Fruit fly (Drosophila melanogaster): ENCODE results near the gene CG1640.

Gene CG1640

DNA sequence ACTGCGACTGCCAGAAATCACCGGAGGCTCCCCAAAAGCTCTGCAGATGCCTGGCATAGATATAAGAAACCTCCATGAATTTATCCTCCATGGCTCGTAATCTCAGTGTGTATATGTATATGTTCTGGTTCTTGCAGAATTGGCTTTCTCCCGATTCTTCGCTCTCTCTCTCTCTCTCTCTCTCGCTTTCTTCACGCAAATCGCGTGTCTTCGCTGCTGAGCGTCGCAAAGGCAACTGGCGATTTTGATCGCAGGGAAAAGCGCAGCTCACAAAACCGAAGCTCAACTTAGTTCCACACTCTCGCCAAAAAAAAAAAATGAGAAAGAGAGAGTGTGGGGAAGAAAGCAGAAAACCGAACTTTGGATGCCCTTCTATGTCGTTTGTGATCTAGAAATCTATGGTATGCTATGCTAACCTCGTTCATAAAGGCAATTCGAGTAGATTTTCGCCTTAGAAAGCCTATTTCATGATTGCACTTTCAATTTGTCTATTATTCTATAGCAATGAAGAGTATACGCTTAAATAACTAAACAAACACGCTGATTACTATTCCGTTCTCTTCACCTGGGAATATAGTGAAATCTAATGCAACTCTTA is 41.1 kb downstream of the CG1640 start:
- TF ChIP-seq Sin3A (optimal IDR thresholded peaks at IDR 0.05) (no peak), insv (optimal IDR thresholded peaks at IDR 0.05) (no peak), ttk (optimal IDR thresholded peaks at IDR 0.05) (no peak), Myc (optimal IDR thresholded peaks at IDR 0.05) (no peak), h (optimal IDR thresholded peaks at IDR 0.05) (no peak), psq (optimal IDR thresholded peaks at IDR 0.05) (no peak)

DNA sequence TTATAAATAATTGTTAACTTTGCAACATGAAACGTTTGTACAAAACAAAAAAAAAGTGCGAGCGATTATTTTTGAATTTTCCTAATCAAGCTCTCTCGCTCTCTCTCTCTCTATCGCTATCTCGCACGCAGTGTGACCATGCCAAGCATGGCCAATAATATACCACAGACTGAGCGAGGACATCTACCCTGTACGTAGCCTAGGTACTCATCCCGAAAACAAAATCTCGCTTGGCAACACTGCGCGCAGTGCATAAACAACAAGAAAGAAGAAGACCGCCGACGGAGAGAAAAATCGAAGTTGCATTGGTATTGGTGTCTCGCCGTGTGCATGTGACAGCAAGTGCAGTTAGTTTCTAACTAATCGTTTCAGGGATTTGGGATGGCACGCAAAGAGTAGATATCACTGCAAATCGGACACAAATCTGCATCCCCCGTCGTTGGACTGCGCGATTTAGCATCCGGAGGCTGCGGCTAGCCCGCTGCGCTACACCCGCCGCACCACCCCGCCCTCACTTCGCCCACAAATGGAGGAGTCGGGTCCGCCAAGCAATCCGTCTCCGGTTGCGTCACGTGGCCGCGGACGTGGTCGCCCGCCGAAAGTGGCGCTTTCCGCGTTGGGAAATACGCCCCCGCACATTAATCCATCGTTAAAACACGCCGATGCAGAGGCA is 42.7 kb downstream of the CG1640 start, which contains the start of the genes CG1998 and Set2:
TSS of gene CG1998 (minus strand) at position 134 of the 673 bp plus-strand sequence.
TSS of gene Set2 (plus strand) at position 302 of the 673 bp plus-strand sequence.
- no peak for TF ChIP-seq Myc (optimal IDR thresholded peaks at IDR 0.05)
- TF ChIP-seq ttk (optimal IDR thresholded peaks at IDR 0.05): no peak
- no peak for TF ChIP-seq insv (optimal IDR thresholded peaks at IDR 0.05)
- no peak for TF ChIP-seq psq (optimal IDR thresholded peaks at IDR 0.05)
- no peak for TF ChIP-seq Sin3A (optimal IDR thresholded peaks at IDR 0.05)
- no peak for TF ChIP-seq h (optimal IDR thresholded peaks at IDR 0.05)

DNA sequence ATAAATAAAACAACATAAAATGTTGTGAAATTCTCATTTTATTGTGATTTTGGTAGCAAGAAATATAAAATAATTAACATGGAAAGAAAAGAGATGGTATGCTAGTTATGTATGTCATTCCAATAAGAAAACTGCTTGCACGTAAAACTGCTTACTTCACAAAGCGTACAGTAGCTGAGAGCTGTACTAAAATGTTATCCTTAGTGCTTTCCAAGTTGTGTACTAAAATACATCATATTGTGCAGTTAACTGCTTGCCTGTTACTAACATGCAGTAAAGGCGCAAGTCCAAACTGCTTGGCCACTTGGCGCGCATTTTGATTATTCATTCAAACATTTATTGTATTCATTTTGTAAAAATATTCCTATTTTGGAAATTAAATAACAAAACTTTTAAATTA is 50.7 kb downstream of the CG1640 start:
- TF ChIP-seq ttk (optimal IDR thresholded peaks at IDR 0.05): no peak
- no peak for TF ChIP-seq Myc (optimal IDR thresholded peaks at IDR 0.05)
- no peak for TF ChIP-seq Sin3A (optimal IDR thresholded peaks at IDR 0.05)
- no peak for TF ChIP-seq h (optimal IDR thresholded peaks at IDR 0.05)
- no peak for TF ChIP-seq insv (optimal IDR thresholded peaks at IDR 0.05)
- no peak for TF ChIP-seq psq (optimal IDR thresholded peaks at IDR 0.05)

All from Kc167 (cell line).